Worm (Caenorhabditis elegans) whole organism, young adult: ENCODE measurements around the gene T12A2.3.

Experiments used
- him-1 ChIP-seq: sonication (generic microtip); optimal IDR thresholded peaks from 2 replicates; lab custom pipeline; 2016; ENCODE audit warnings: missing genotype, missing genetic modification reagents, missing genetic modification characterization, missing compliant biosample characterization
- repo-1 ChIP-seq: sonication (generic microtip); optimal IDR thresholded peaks from 2 replicates; lab custom pipeline; 2017; ENCODE audit warnings: mild to moderate bottlenecking, missing genetic modification characterization, missing compliant biosample characterization
- ztf-18 ChIP-seq: sonication (generic microtip); optimal IDR thresholded peaks from 2 replicates; lab custom pipeline; 2016; ENCODE audit warnings: missing genotype, mild to moderate bottlenecking, missing genetic modification characterization, missing compliant biosample characterization

DNA sequence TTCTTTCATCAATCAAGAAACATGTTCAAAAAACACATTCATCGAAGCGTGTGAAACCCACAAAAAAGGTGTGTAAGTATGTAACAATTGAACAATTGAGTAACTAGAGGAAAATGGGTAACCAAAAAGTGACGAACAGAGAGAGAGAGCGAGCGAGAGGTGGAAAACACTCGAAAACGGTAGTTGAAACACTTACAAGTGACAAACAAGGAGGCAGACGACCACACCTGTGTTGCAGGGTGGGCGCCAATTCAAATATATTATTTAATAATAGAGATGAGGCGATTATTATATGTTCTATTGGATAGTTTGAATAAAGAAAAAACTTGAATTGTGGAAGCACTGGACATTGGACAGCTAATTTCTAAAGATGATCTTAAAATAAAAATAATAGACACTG, 48.7 kb downstream of the T12A2.3 start:
- TF ChIP-seq him-1: no peak
- TF ChIP-seq repo-1 (tag; lab: Kevin White, UChicago): no peak
- TF ChIP-seq ztf-18 (tag; lab: Kevin White, UChicago): no peak
